Fruit fly (Drosophila melanogaster) whole organism, larva: ENCODE data around the gene CG5707.

Experiments used
- noc ChIP-seq: fragments of 200-800 bp; sonication (Bioruptor generic); optimal IDR thresholded peaks from 3 replicates; lab custom pipeline; 2019; ENCODE audit warnings: missing biosample characterization, mild to moderate bottlenecking, missing genetic modification characterization, moderate library complexity

The CG5707 gene

DNA sequence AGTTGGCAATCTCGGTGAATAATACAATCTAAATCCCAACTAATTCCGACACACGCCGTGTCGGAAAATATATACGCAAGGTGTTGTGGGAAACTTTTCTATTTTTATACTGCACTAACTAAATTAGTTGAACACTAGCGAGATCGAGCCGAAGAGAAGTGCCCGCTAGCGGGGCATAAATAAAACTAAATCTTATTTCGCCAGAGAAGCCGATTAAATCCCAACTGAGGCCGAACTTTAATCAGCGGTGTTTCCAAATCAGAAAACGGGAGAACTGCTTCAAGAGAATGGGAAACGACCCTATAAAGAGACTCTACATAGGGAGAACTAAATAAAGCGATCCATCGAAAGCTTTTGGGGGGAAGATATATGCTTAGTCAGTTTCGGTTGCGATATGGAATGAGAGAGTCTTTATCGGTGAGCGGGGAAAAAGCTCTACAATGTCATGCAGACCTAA, at the start of gene CG5707:
Gene CG5707, minus strand, starts transcription at position 228 of the 457 bp plus-strand sequence.
- peak; percentile 60 for TF ChIP-seq noc

- TF ChIP-seq noc, result peak; percentile 87
Observed at dm6 chr3L:2237543-2238233, 45.7 kb upstream of the CG5707 start, which contains the start of gene ACXD. Gene ACXD (plus strand): TSS chr3L:2237608.

- TF ChIP-seq noc, result no peak
Observed at dm6 chr3L:2237034-2237433, 45.0 kb upstream of the CG5707 start, which contains the start of gene CG9018. Gene CG9018 (minus strand): TSS chr3L:2237076.

dm6 chr3L:2229172-2229696, 37.2 kb upstream of the CG5707 start, which contains the start of gene Oseg2:
Gene Oseg2 (plus strand): TSS chr3L:2229646.
- no peak for TF ChIP-seq noc

DNA sequence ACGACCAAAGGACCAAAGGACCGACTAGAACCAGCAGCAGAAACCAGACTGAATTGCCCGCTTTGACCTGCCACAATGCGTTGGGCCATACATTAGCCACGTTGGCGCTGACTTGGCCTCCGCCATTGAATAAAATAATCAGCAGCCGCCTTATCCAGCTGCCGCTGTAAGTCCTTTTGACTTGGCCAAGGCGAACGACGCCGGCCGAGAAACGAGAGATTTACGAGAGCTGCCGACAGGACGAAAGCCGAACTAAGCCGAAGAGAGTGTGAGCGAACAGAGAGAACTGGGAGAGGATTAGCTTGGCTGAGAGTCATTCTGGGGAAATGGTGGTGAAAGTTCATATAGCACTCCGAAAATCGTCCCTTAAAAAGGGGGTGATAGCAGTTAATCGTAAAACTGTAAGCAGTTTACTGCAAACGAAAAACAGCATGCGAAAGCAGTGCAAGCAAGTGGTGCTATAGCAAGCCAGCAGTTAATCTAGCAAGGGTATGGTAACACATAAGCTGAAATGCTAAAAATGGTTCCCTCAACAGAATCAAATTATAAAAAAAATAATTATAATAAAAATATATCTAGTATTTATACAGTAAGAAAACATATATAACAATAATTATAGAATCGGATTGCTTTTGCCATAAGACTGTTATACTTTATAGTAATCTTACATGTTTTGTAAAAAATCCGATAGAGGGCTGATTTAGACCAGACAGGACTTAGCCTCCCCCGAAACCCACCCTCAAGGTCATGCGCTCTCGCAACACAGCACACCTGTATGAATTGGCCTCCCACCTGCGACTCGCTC, 36.5 kb upstream of the CG5707 start:
- no peak for TF ChIP-seq noc

DNA sequence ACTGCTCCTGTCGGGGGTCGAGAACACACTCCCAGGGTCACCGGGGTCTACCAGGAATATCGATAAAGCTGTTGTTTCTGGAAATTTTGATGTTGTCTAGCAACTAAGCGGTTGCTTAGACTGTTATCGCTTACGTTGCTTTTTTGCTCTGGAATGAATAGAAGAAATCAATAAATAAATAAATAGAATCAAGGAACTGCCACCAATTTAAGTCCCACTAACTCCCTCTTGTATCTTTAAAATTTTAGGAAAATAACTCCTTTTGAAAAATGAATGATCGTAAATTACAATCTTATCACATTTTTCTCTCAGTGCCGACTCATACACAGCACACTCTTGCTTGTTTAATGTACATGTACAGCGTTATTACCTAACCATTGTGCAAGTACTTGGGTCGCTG, 20.4 kb upstream of the CG5707 start, which contains the start of gene CG15878:
Gene CG15878, minus strand, starts transcription at position 101 of the 400 bp plus-strand sequence.
- no peak for TF ChIP-seq noc

DNA sequence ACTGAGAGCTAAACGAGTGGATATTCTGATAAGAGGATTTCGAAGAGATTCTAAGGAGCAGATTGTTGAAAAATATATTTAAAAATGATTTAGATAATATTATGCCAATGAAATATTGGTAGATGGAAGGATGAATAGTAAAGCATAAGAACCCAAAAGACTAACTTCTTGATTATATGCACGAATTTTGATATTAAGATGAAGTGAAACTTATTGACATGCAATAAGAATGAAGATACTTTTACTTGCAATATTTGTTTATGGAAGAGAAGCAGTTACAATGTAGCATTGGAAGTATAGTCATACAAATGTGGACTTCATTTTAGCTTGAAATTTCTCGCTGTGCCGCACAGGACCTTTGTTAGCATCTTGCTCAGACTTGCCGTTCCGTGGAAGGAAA, 4.7 kb upstream of the CG5707 start, which contains the start of gene CG8960:
Gene CG8960, plus strand, starts transcription at position 301 of the 400 bp plus-strand sequence.
- no peak for TF ChIP-seq noc

dm6 chr3L:2191512-2191911, 509 bp downstream of the CG5707 start:
- TF ChIP-seq noc, result no peak

DNA sequence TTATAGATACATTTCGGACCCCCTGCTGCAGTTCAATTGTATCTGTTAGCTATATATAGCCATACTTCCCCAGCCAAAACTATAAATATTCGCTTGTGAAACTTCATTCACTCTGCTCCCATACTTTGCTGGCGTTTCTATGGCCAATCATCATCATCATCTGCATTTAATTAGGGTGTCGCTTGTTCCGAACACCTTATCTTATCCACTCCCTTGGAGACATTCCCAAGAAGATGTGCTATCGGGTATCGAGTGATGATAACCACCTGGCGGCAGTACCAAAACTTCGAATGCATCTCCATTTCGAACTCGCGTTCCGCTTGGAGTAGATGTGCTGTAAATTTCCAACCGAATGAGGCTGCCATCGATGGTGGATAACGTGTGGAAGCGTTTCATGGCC, 6.4 kb downstream of the CG5707 start, which contains the start of gene CG13810:
Gene CG13810, plus strand, starts transcription at position 301 of the 400 bp plus-strand sequence.
- TF ChIP-seq noc, result no peak

dm6 chr3L:2174232-2174631, 17.8 kb downstream of the CG5707 start, which contains the start of gene CG15820:
Gene CG15820 (minus strand): TSS chr3L:2174332.
- TF ChIP-seq noc, result no peak

- no peak for TF ChIP-seq noc
Observed at dm6 chr3L:2170885-2171526, 21.0 kb downstream of the CG5707 start, which contains the start of gene CG5704. Gene CG5704 (minus strand): TSS chr3L:2170971.

DNA sequence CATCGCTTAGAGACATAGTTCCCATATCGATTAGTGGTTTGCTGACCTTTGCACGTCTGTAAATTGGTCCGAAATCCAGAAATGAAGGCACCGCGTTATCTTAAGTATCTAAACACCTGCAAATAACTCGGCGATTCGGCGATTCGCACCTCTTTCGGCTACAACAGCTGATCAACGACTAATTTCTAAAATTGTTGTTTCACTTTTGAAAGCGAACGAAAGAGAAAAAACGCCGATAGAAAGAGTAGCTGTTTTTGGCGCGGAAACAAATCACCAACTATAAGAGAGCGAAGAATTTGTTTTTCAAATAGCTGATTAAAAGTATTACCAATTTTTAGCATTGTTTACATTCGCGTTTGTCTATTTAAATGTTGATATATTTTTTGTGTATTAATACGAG, 23.1 kb downstream of the CG5707 start, which contains the start of gene CG15879:
Gene CG15879, minus strand, starts transcription at position 155 of the 400 bp plus-strand sequence.
- TF ChIP-seq noc, result no peak

DNA sequence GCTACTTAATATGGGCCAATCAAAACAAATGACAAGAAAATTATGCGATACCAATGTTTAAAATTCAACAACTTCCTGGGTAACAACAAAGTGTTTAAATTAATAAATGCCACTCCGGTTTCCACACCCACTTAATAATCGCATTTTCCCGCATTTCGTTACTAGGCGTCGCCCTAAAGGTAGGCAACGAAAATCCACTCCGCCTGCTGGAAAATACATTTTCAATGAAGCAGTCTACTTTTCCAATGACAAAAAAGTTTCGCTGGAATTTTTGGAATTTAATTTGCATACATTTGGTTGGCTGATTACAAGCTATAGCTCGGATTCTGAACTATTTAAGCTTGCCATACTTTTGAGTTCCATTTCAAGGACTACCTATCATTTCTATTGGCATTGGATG, 25.2 kb downstream of the CG5707 start:
- no peak for TF ChIP-seq noc

DNA sequence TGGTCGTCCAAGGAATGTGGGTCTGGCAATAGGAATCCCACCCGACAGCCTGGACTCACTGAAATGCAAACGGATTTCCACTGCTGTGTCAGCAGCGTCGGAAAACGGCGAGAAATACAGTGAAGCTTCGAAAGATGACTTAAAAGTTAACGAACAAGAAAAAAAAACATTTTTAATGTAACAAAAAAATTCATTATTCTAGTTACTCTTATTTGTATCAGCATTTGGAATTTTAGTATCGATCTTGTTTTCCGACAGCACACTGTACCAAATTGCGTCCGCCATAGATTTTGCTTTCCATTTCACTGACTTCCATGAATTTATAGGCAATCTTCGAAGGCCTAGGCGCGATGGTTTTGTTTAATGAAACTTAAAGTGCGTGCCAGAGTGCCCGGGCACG, 27.2 kb downstream of the CG5707 start:
- no peak for TF ChIP-seq noc

- TF ChIP-seq noc, result no peak
Observed at dm6 chr3L:2164031-2164537, 27.9 kb downstream of the CG5707 start.

dm6 chr3L:2163608-2164007, 28.4 kb downstream of the CG5707 start, which contains the start of gene CG15822:
Gene CG15822 (minus strand): TSS chr3L:2163863.
- TF ChIP-seq noc, result no peak
